Worm (Caenorhabditis elegans) whole organism, L2 larva: ENCODE data around the gene C05E4.12.

Experiments
- C34F6.9 ChIP-seq: fragments of 150-350 bp; optimal IDR thresholded peaks from 2 replicates; lab custom pipeline; 2014; ENCODE audit warnings: missing biosample characterization, missing genetic modification characterization
- F13H6.1 ChIP-seq: sonication (generic microtip); optimal IDR thresholded peaks from 2 replicates; lab custom pipeline; 2016; ENCODE audit warnings: missing genetic modification characterization, missing compliant biosample characterization
- R02D3.7 ChIP-seq: fragments of 150-350 bp; optimal IDR thresholded peaks from 2 replicates; lab custom pipeline; 2014; ENCODE audit warnings: missing biosample characterization, missing genetic modification characterization
- Y55F3AM.14 ChIP-seq: fragments of 200-800 bp; sonication (Bioruptor generic); optimal IDR thresholded peaks from 2 replicates; lab custom pipeline; 2018; ENCODE audit warnings: mild to moderate bottlenecking, missing genetic modification characterization, missing compliant biosample characterization
- ZK546.5 ChIP-seq: sonication (generic microtip); optimal IDR thresholded peaks from 2 replicates; lab custom pipeline; 2017; ENCODE audit warnings: missing biosample characterization, missing genetic modification characterization
- alr-1 ChIP-seq: fragments of 150-350 bp; optimal IDR thresholded peaks from 2 replicates; lab custom pipeline; 2014; ENCODE audit warnings: missing biosample characterization, missing genetic modification characterization
- aly-2 ChIP-seq: fragments of 150-350 bp; optimal IDR thresholded peaks from 2 replicates; lab custom pipeline; 2014; ENCODE audit warnings: missing biosample characterization, missing genetic modification characterization
- ama-1 ChIP-seq: fragments of 150-350 bp; optimal IDR thresholded peaks from 2 replicates; lab custom pipeline; 2018; ENCODE audit warnings: inconsistent platforms
- blmp-1 ChIP-seq: sonication (generic microtip); optimal IDR thresholded peaks from 2 replicates; lab custom pipeline; 2017; ENCODE audit warnings: missing genetic modification characterization, mild to moderate bottlenecking, missing compliant biosample characterization, antibody characterized with exemption, moderate library complexity; ENCODE audit not compliant: insufficient read depth
- ceh-16 ChIP-seq: fragments of 150-350 bp; optimal IDR thresholded peaks from 2 replicates; lab custom pipeline; 2014; ENCODE audit warnings: missing biosample characterization, missing genetic modification characterization
- ceh-82 ChIP-seq: fragments of 150-350 bp; optimal IDR thresholded peaks from 2 replicates; lab custom pipeline; 2014; ENCODE audit warnings: missing biosample characterization, missing genetic modification characterization
- crh-2 ChIP-seq: sonication (generic microtip); optimal IDR thresholded peaks from 2 replicates; lab custom pipeline; 2017; ENCODE audit warnings: missing biosample characterization, missing genetic modification characterization
- dmd-4 ChIP-seq: sonication (generic microtip); optimal IDR thresholded peaks from 2 replicates; lab custom pipeline; 2017; ENCODE audit warnings: missing biosample characterization, missing genetic modification characterization
- egl-27 ChIP-seq: sonication (generic microtip); optimal IDR thresholded peaks from 3 replicates; lab custom pipeline; 2017; ENCODE audit warnings: missing biosample characterization, missing genetic modification reagents, missing genetic modification characterization
- fos-1 ChIP-seq: fragments of 150-350 bp; optimal IDR thresholded peaks from 2 replicates; lab custom pipeline; 2014; ENCODE audit warnings: missing biosample characterization, missing genetic modification characterization
- gmeb-1 ChIP-seq: fragments of 150-350 bp; optimal IDR thresholded peaks from 2 replicates; lab custom pipeline; 2014; ENCODE audit warnings: missing biosample characterization, missing genetic modification characterization
- lin-11 ChIP-seq: fragments of 150-350 bp; sonication (generic microtip); optimal IDR thresholded peaks from 2 replicates; lab custom pipeline; 2014; ENCODE audit warnings: missing biosample characterization, missing genetic modification characterization, inconsistent platforms, mixed read lengths
- lin-13 ChIP-seq: fragments of 150-350 bp; optimal IDR thresholded peaks from 2 replicates; lab custom pipeline; 2014; ENCODE audit warnings: missing biosample characterization, missing genetic modification reagents, missing genetic modification characterization
- lin-39 ChIP-seq: fragments of 150-350 bp; optimal IDR thresholded peaks from 2 replicates; lab custom pipeline; 2014; ENCODE audit warnings: missing biosample characterization, missing genetic modification reagents, missing genetic modification characterization
- lsy-2 ChIP-seq, 2 experiments: fragments of 150-350 bp in 1 of 2; sonication (generic microtip) in 1 of 2; optimal IDR thresholded peaks; 2 replicates each; lab custom pipeline; 2014 to 2017; ENCODE audit warnings: missing biosample characterization in 2 of 2, missing genetic modification characterization in 2 of 2
- mab-5 ChIP-seq: fragments of 150-350 bp; optimal IDR thresholded peaks from 2 replicates; lab custom pipeline; 2014; ENCODE audit warnings: missing biosample characterization, missing genetic modification characterization
- mbf-1 ChIP-seq: sonication (generic microtip); optimal IDR thresholded peaks from 2 replicates; lab custom pipeline; 2017; ENCODE audit warnings: missing biosample characterization, missing genetic modification characterization
- mdl-1 ChIP-seq, 2 experiments: fragments of 150-350 bp in 1 of 2; sonication (generic microtip) in 1 of 2; optimal IDR thresholded peaks; 2 replicates each; lab custom pipeline; 2017; ENCODE audit warnings: missing biosample characterization in 2 of 2, missing genetic modification characterization in 2 of 2
- nhr-10 ChIP-seq: sonication (generic microtip); optimal IDR thresholded peaks from 2 replicates; lab custom pipeline; 2017; ENCODE audit warnings: missing biosample characterization, missing genetic modification characterization
- nhr-11 ChIP-seq: fragments of 150-350 bp; optimal IDR thresholded peaks from 2 replicates; lab custom pipeline; 2014; ENCODE audit warnings: missing biosample characterization, missing genetic modification characterization
- nhr-12 ChIP-seq: fragments of 150-350 bp; optimal IDR thresholded peaks from 2 replicates; lab custom pipeline; 2014; ENCODE audit warnings: missing biosample characterization, missing genetic modification characterization
- nhr-129 ChIP-seq: fragments of 150-350 bp; optimal IDR thresholded peaks from 2 replicates; lab custom pipeline; 2014; ENCODE audit warnings: missing biosample characterization, missing genetic modification characterization
- nhr-21 ChIP-seq: fragments of 150-350 bp; optimal IDR thresholded peaks from 2 replicates; lab custom pipeline; 2014; ENCODE audit warnings: missing biosample characterization, missing genetic modification characterization
- nhr-23 ChIP-seq: fragments of 150-350 bp; optimal IDR thresholded peaks from 2 replicates; lab custom pipeline; 2014; ENCODE audit warnings: missing biosample characterization, missing genetic modification reagents, missing genetic modification characterization
- nhr-237 ChIP-seq: fragments of 150-350 bp; optimal IDR thresholded peaks from 2 replicates; lab custom pipeline; 2014; ENCODE audit warnings: missing biosample characterization, missing genetic modification characterization
- nhr-25 ChIP-seq: fragments of 150-350 bp; sonication (generic microtip); optimal IDR thresholded peaks from 3 replicates; lab custom pipeline; 2014; ENCODE audit warnings: missing biosample characterization, missing genetic modification characterization
- nhr-6 ChIP-seq: fragments of 150-350 bp; optimal IDR thresholded peaks from 2 replicates; lab custom pipeline; 2014; ENCODE audit warnings: missing biosample characterization, missing genetic modification characterization
- nhr-77 ChIP-seq: fragments of 150-350 bp; optimal IDR thresholded peaks from 2 replicates; lab custom pipeline; 2014; ENCODE audit warnings: missing biosample characterization, missing genetic modification characterization
- peb-1 ChIP-seq: fragments of 150-350 bp; optimal IDR thresholded peaks from 2 replicates; lab custom pipeline; 2014; ENCODE audit warnings: missing biosample characterization, missing genetic modification characterization
- sem-4 ChIP-seq: fragments of 150-350 bp; optimal IDR thresholded peaks from 2 replicates; lab custom pipeline; 2014; ENCODE audit warnings: missing biosample characterization, missing genetic modification reagents, missing genetic modification characterization
- sma-3 ChIP-seq: sonication (generic microtip); optimal IDR thresholded peaks from 2 replicates; lab custom pipeline; 2016; ENCODE audit warnings: missing genetic modification reagents, missing genetic modification characterization, missing compliant biosample characterization
- sma-9 ChIP-seq, 2 experiments: fragments of 150-350 bp in 1 of 2; sonication (generic microtip) in 1 of 2; optimal IDR thresholded peaks; 2 replicates each; lab custom pipeline; 2014 to 2016; ENCODE audit warnings: missing genetic modification characterization in 2 of 2, mild to moderate bottlenecking in 1 of 2, missing biosample characterization in 1 of 2, missing compliant biosample characterization in 1 of 2, missing genetic modification reagents in 1 of 2, moderate library complexity in 1 of 2
- snpc-4 ChIP-seq: fragments of 150-350 bp; optimal IDR thresholded peaks from 2 replicates; lab custom pipeline; 2014; ENCODE audit warnings: missing biosample characterization, missing genetic modification characterization
- unc-39 ChIP-seq: fragments of 150-350 bp; optimal IDR thresholded peaks from 2 replicates; lab custom pipeline; 2014; ENCODE audit warnings: missing biosample characterization, missing genetic modification characterization
- unc-55 ChIP-seq: fragments of 150-350 bp; sonication (generic microtip); optimal IDR thresholded peaks from 3 replicates; lab custom pipeline; 2014; ENCODE audit warnings: missing biosample characterization, missing genetic modification reagents, missing genetic modification characterization
- unc-62 ChIP-seq: fragments of 150-350 bp; optimal IDR thresholded peaks from 2 replicates; lab custom pipeline; 2014; ENCODE audit warnings: missing biosample characterization, missing genetic modification reagents, missing genetic modification characterization
- zag-1 ChIP-seq: fragments of 150-350 bp; optimal IDR thresholded peaks from 2 replicates; lab custom pipeline; 2014; ENCODE audit warnings: missing biosample characterization, missing genetic modification characterization
- ztf-1 ChIP-seq: fragments of 200-800 bp; sonication (Bioruptor generic); conservative IDR thresholded peaks from 2 replicates; pipeline ENCODE4 v1.3.6; 2022; ENCODE audit warnings: missing genetic modification characterization, missing compliant biosample characterization
- ztf-11 ChIP-seq: sonication (generic microtip); optimal IDR thresholded peaks from 2 replicates; lab custom pipeline; 2017; ENCODE audit warnings: missing biosample characterization, missing genetic modification characterization
- ztf-4 ChIP-seq: fragments of 150-350 bp; optimal IDR thresholded peaks from 2 replicates; lab custom pipeline; 2014; ENCODE audit warnings: missing biosample characterization, missing genetic modification characterization

The C05E4.12 gene

ce11 chrV:727484-728351 lies 34.1 kb downstream of the C05E4.12 start, which contains the start of the genes icl-1 and srh-2:
TSS of gene icl-1 (minus strand) at chrV:728004.
TSS of gene srh-2 (plus strand) at chrV:728301.
- TF ChIP-seq nhr-237 (tag; lab: Kevin White, UChicago): no peak
- no peak for TF ChIP-seq nhr-11
- TF ChIP-seq ceh-82: no peak
- TF ChIP-seq snpc-4: no peak
- TF ChIP-seq sma-3 (GFP tag; lab: Kevin White, UChicago): peak; percentile 66
- TF ChIP-seq nhr-21: peak; percentile 54
- peak; percentile 22 for TF ChIP-seq fos-1 (tag; lab: Kevin White, UChicago)
- TF ChIP-seq sma-9 (GFP tag; optimal IDR thresholded peaks at IDR 0.05; lab: Kevin White, UChicago): peak; percentile 84
- no peak for TF ChIP-seq sma-9 (tag; optimal IDR thresholded peaks at IDR 0.05; lab: Kevin White, UChicago)
- no peak for TF ChIP-seq lin-39 (tag; lab: Kevin White, UChicago)
- TF ChIP-seq aly-2 (tag; lab: Kevin White, UChicago): no peak
- TF ChIP-seq mdl-1 (tag; optimal IDR thresholded peaks at IDR 0.05; lab: Kevin White, UChicago): peak in 1 of 2 experiments; percentile 21
- TF ChIP-seq nhr-6 (tag; lab: Kevin White, UChicago): peak; percentile 10
- no peak for TF ChIP-seq unc-39 (tag; lab: Kevin White, UChicago)
- TF ChIP-seq nhr-25 (tag; lab: Kevin White, UChicago): peak; percentile 12
- TF ChIP-seq blmp-1 (tag; lab: Kevin White, UChicago): peak; percentile 22
- no peak for TF ChIP-seq nhr-77
- 0 out of 2 replicates have a peak, but pooled peaks have one; percentile 14 for TF ChIP-seq ztf-1 (GFP tag; lab: Robert Waterston, UW)
- TF ChIP-seq crh-2 (tag; lab: Kevin White, UChicago): peak; percentile 68
- no peak for TF ChIP-seq ztf-11 (tag; lab: Kevin White, UChicago)
- TF ChIP-seq lsy-2 (tag; optimal IDR thresholded peaks at IDR 0.05; lab: Kevin White, UChicago): peak; percentile 4 to 54
- TF ChIP-seq ZK546.5: no peak
- TF ChIP-seq alr-1 (tag; lab: Kevin White, UChicago): no peak
- peak; percentile 21 for TF ChIP-seq gmeb-1 (tag; lab: Kevin White, UChicago)
- peak; percentile 65 for TF ChIP-seq ztf-4 (tag; lab: Kevin White, UChicago)
- peak; percentile 34 for TF ChIP-seq mab-5
- peak; percentile 83 for TF ChIP-seq F13H6.1 (tag; lab: Kevin White, UChicago)
- peak; percentile 10 for TF ChIP-seq sem-4
- TF ChIP-seq R02D3.7 (tag; lab: Kevin White, UChicago): no peak
- TF ChIP-seq unc-55 (GFP tag; lab: Kevin White, UChicago): no peak
- peak; percentile 42 for TF ChIP-seq lin-11
- TF ChIP-seq egl-27: no peak
- TF ChIP-seq nhr-10: peak; percentile 19
- peak; percentile 81 for TF ChIP-seq Y55F3AM.14 (GFP tag; lab: Kevin White, UChicago)
- peak; percentile 96 for TF ChIP-seq ama-1
- peak; percentile 28 for TF ChIP-seq unc-62 (GFP tag; lab: Kevin White, UChicago)
- TF ChIP-seq nhr-129 (tag; lab: Kevin White, UChicago): peak; percentile 78
- TF ChIP-seq lin-13 (GFP tag; lab: Kevin White, UChicago): peak; percentile 48

- TF ChIP-seq mbf-1 (tag; lab: Kevin White, UChicago) (no peak), nhr-77 (no peak), fos-1 (tag; lab: Kevin White, UChicago) (peak; percentile 1), crh-2 (tag; lab: Kevin White, UChicago) (peak; percentile 24), snpc-4 (no peak), ztf-11 (tag; lab: Kevin White, UChicago) (no peak), egl-27 (no peak), ceh-16 (no peak), Y55F3AM.14 (GFP tag; lab: Kevin White, UChicago) (no peak), unc-39 (tag; lab: Kevin White, UChicago) (no peak), C34F6.9 (tag; lab: Kevin White, UChicago) (no peak), nhr-237 (tag; lab: Kevin White, UChicago) (no peak), dmd-4 (no peak), nhr-23 (tag; lab: Kevin White, UChicago) (no peak), ZK546.5 (no peak), nhr-12 (tag; lab: Kevin White, UChicago) (no peak), peb-1 (tag; lab: Kevin White, UChicago) (no peak), nhr-6 (tag; lab: Kevin White, UChicago) (peak; percentile 59), ama-1 (peak; percentile 76), zag-1 (no peak), lsy-2 (tag; optimal IDR thresholded peaks at IDR 0.05; lab: Kevin White, UChicago) (peak in 1 of 2 experiments; percentile 23), sma-3 (GFP tag; lab: Kevin White, UChicago) (no peak), lin-11 (peak; percentile 38), lin-39 (tag; lab: Kevin White, UChicago) (no peak), gmeb-1 (tag; lab: Kevin White, UChicago) (no peak), lin-13 (GFP tag; lab: Kevin White, UChicago) (peak; percentile 48), nhr-21 (peak; percentile 41), nhr-11 (no peak), F13H6.1 (tag; lab: Kevin White, UChicago) (no peak), ztf-1 (GFP tag; lab: Robert Waterston, UW) (no peak), ceh-82 (no peak)
Observed at ce11 chrV:726573-727483, 35.0 kb downstream of the C05E4.12 start.
